Fruit fly (Drosophila melanogaster): ENCODE results near the gene mrn.

Gene mrn

dm6 chr3L:15587445-15588381 is 7.4 kb upstream of the mrn start, which contains the start of gene CG7656 (continued):
- TF ChIP-seq CG12744 (GFP tag; optimal IDR thresholded peaks at IDR 0.05) (peak; percentile 58), Ada2b (GFP tag; IDR thresholded peaks at IDR 0.05) (peak; percentile 60; the same call in 1 of the 2 replicates), CG16863 (GFP tag; optimal IDR thresholded peaks at IDR 0.05) (peak; percentile 68), CG3847 (GFP tag; IDR thresholded peaks at IDR 0.05) (peak; percentile 50), run (tag; optimal IDR thresholded peaks at IDR 0.05) (no peak), seq (GFP tag; IDR thresholded peaks at IDR 0.05) (peak; percentile 53; the same call in 1 of the 2 replicates), unpg (GFP tag; optimal IDR thresholded peaks at IDR 0.05) (peak; percentile 52), dati (GFP tag; IDR thresholded peaks at IDR 0.05) (no peak), HHEX (GFP tag; optimal IDR thresholded peaks at IDR 0.05) (no peak), CG9215 (GFP tag; IDR thresholded peaks at IDR 0.05) (peak; percentile 52), mld (GFP tag; IDR thresholded peaks at IDR 0.05; ENCODE audit: partially characterized antibody) (no peak), CG14050 (GFP tag; IDR thresholded peaks at IDR 0.05) (peak; percentile 25; the same call in 2 of the 3 replicates), CG7745 (tag; optimal IDR thresholded peaks at IDR 0.05) (no peak), CG8359 (GFP tag; optimal IDR thresholded peaks at IDR 0.05; ENCODE audit: borderline replicate concordance) (no peak), Pdp1 (GFP tag; optimal IDR thresholded peaks at IDR 0.05) (peak; percentile 64 to 76), Ets97D (GFP tag; optimal IDR thresholded peaks at IDR 0.05) (peak; percentile 60), Mes4 (GFP tag; optimal IDR thresholded peaks at IDR 0.05) (peak; percentile 67), CG1602 (GFP tag; optimal IDR thresholded peaks at IDR 0.05) (peak; percentile 51), Dll (GFP tag; IDR thresholded peaks at IDR 0.05; ENCODE audit: partially characterized antibody) (0 out of 4 replicates have a peak, but pooled peaks have one; percentile 17), CG12659 (GFP tag; optimal IDR thresholded peaks at IDR 0.05) (peak; percentile 2), scrt (GFP tag; optimal IDR thresholded peaks at IDR 0.05) (no peak), CG6689 (GFP tag; IDR thresholded peaks at IDR 0.05) (peak; percentile 100), CG31224 (GFP tag; IDR thresholded peaks at IDR 0.05) (peak; percentile 54; the same call in 1 of the 2 replicates), CG7987 (GFP tag; optimal IDR thresholded peaks at IDR 0.05) (peak; percentile 50), Sox100B (GFP tag; optimal IDR thresholded peaks at IDR 0.05) (no peak), CG8388 (GFP tag; optimal IDR thresholded peaks at IDR 0.05) (no peak), CG3995 (GFP tag; optimal IDR thresholded peaks at IDR 0.05) (peak; percentile 59), CG17186 (GFP tag; optimal IDR thresholded peaks at IDR 0.05) (peak; percentile 86), ato (GFP tag; IDR thresholded peaks at IDR 0.05; ENCODE audit: partially characterized antibody) (no peak), CG4617 (GFP tag; optimal IDR thresholded peaks at IDR 0.05; ENCODE audit: borderline replicate concordance) (peak; percentile 94), CkIIα-i1 (GFP tag; IDR thresholded peaks at IDR 0.05) (no peak), TFAM (GFP tag; optimal IDR thresholded peaks at IDR 0.05) (no peak), CG15696 (tag; optimal IDR thresholded peaks at IDR 0.05) (peak; percentile 37), odd (GFP tag; optimal IDR thresholded peaks at IDR 0.05) (no peak), sens (GFP tag) (peak; percentile 95), CG11695 (GFP tag; IDR thresholded peaks at IDR 0.05) (peak; percentile 72; the same call in 2 of the 3 replicates), Rfx (GFP tag; IDR thresholded peaks at IDR 0.05) (peak; percentile 85), Nf-YC (tag; optimal IDR thresholded peaks at IDR 0.05) (no peak), crc (GFP tag; optimal IDR thresholded peaks at IDR 0.05) (peak; percentile 65), CG8290 (GFP tag; optimal IDR thresholded peaks at IDR 0.05) (peak; percentile 47), CG8290 (tag; optimal IDR thresholded peaks at IDR 0.05) (peak; percentile 43 to 95), CG11456 (GFP tag; IDR thresholded peaks at IDR 0.05) (peak; percentile 84), slou (GFP tag; optimal IDR thresholded peaks at IDR 0.05) (peak; percentile 19), CG14710 (tag; optimal IDR thresholded peaks at IDR 0.05) (no peak), BtbVII (GFP tag; optimal IDR thresholded peaks at IDR 0.05) (no peak), CG4730 (GFP tag; IDR thresholded peaks at IDR 0.05) (peak; percentile 14; the same call in 1 of the 2 replicates), Atf6 (GFP tag; IDR thresholded peaks at IDR 0.05) (peak; percentile 37; the same call in 1 of the 2 replicates), CG11093 (GFP tag; IDR thresholded peaks at IDR 0.05) (no peak)

Data from whole organism, embryonic.